Fruit fly (Drosophila melanogaster) whole organism: ENCODE data around the gene CG33489.

ENCODE experiments used
- CG8478 ChIP-seq: fragments of >200 bp; optimal IDR thresholded peaks from 2 replicates; lab custom pipeline; 2018; ENCODE audit warnings: inconsistent platforms
- Dll ChIP-seq: fragments of >200 bp; optimal IDR thresholded peaks from 2 replicates; lab custom pipeline; 2017
- EcR ChIP-seq, 2 experiments: fragments of >200 bp; optimal IDR thresholded peaks; 2 replicates each; lab custom pipeline; 2017; ENCODE audit warnings: missing biosample characterization in 2 of 2, missing genetic modification characterization in 2 of 2, missing genetic modification reagents in 2 of 2
- psq ChIP-seq: fragments of >200 bp; optimal IDR thresholded peaks from 2 replicates; lab custom pipeline; 2017

- TF ChIP-seq EcR (GFP tag; optimal IDR thresholded peaks at IDR 0.05; lab: Kevin White, UChicago), result no peak
- TF ChIP-seq CG8478 (lab: Kevin White, UChicago), result no peak
- no peak for TF ChIP-seq Dll (lab: Kevin White, UChicago)
- no peak for TF ChIP-seq psq
Observed at dm6 chr3L:11583964-11584363, 7.1 kb upstream of the CG33489 start, which contains the start of gene CG32086.
